Worm (Caenorhabditis elegans) whole organism, L1 larva: ENCODE results near the gene B0001.4.
A peak's percentile ranks its signal among the peaks of the same experiment; 100 is the strongest.

Experiments used
- C04F5.9 ChIP-seq: sonication (generic microtip); optimal IDR thresholded peaks from 2 replicates; lab custom pipeline; 2016; ENCODE audit warnings: missing genetic modification characterization, missing compliant biosample characterization
- C16A3.4 ChIP-seq: fragments of 150-350 bp; optimal IDR thresholded peaks from 2 replicates; lab custom pipeline; 2014; ENCODE audit warnings: missing biosample characterization, missing genetic modification characterization
- C34B4.2 ChIP-seq: sonication (generic microtip); optimal IDR thresholded peaks from 2 replicates; lab custom pipeline; 2017; ENCODE audit warnings: mild to moderate bottlenecking, missing genetic modification characterization, missing compliant biosample characterization
- F16B12.6 ChIP-seq: fragments of 150-350 bp; optimal IDR thresholded peaks from 2 replicates; lab custom pipeline; 2014; ENCODE audit warnings: missing biosample characterization, missing genetic modification characterization
- aha-1 ChIP-seq: fragments of 150-350 bp; optimal IDR thresholded peaks from 2 replicates; lab custom pipeline; 2014; ENCODE audit warnings: missing biosample characterization, missing genetic modification characterization
- aly-2 ChIP-seq: fragments of 150-350 bp; optimal IDR thresholded peaks from 2 replicates; lab custom pipeline; 2014; ENCODE audit warnings: missing biosample characterization, missing genetic modification characterization
- ama-1 ChIP-seq: fragments of 150-350 bp; optimal IDR thresholded peaks from 2 replicates; lab custom pipeline; 2014
- blmp-1 ChIP-seq: fragments of 150-350 bp; optimal IDR thresholded peaks from 2 replicates; lab custom pipeline; 2014; ENCODE audit warnings: missing biosample characterization, missing genetic modification characterization
- ceh-8 ChIP-seq: fragments of 200-800 bp; sonication (Bioruptor generic); optimal IDR thresholded peaks from 2 replicates; lab custom pipeline; 2018; ENCODE audit warnings: mild to moderate bottlenecking, missing genetic modification characterization, moderate library complexity, missing compliant biosample characterization
- dpl-1 ChIP-seq, 3 experiments: fragments of 150-350 bp in 2 of 3; sonication (generic microtip) in 1 of 3; optimal IDR thresholded peaks; 2 replicates each; lab custom pipeline; 2014 to 2017; ENCODE audit warnings: missing biosample characterization in 3 of 3, missing genetic modification characterization in 3 of 3, missing genetic modification reagents in 3 of 3
- dsc-1 ChIP-seq: sonication (generic microtip); optimal IDR thresholded peaks from 2 replicates; lab custom pipeline; 2016; ENCODE audit warnings: mild to moderate bottlenecking, missing genetic modification characterization, missing compliant biosample characterization
- efl-1 ChIP-seq, 4 experiments: fragments of 150-350 bp; optimal IDR thresholded peaks in 3 of 4; peaks in 1 of 4; 1 replicate in 1 of 4; 2 replicates in 3 of 4; lab custom pipeline; 2014; ENCODE audit warnings: missing biosample characterization in 2 of 4, missing genetic modification characterization in 2 of 4, missing genetic modification reagents in 2 of 4
- efl-3 ChIP-seq: fragments of 200-800 bp; sonication (Bioruptor generic); optimal IDR thresholded peaks from 2 replicates; lab custom pipeline; 2018; ENCODE audit warnings: mild to moderate bottlenecking, missing genetic modification characterization, missing compliant biosample characterization
- elt-3 ChIP-seq, 6 experiments: fragments of 150-350 bp in 1 of 6; sonication (generic microtip); optimal IDR thresholded peaks; 2 replicates each; lab custom pipeline; 2017 to 2018; ENCODE audit warnings: missing biosample characterization in 6 of 6, missing genetic modification characterization in 6 of 6, inconsistent platforms in 1 of 6
- ets-5 ChIP-seq: fragments of 200-800 bp; sonication (Bioruptor generic); IDR thresholded peaks from 2 replicates; pipeline ENCODE4 v1.3.6; 2022; ENCODE audit warnings: missing genetic modification characterization, missing compliant biosample characterization
- fkh-10 ChIP-seq: sonication (generic microtip); optimal IDR thresholded peaks from 2 replicates; lab custom pipeline; 2017; ENCODE audit warnings: missing biosample characterization, missing genetic modification reagents, missing genetic modification characterization
- fkh-4 ChIP-seq: sonication (generic microtip); optimal IDR thresholded peaks from 2 replicates; lab custom pipeline; 2016; ENCODE audit warnings: missing compliant biosample characterization, missing genetic modification characterization, borderline replicate concordance
- fkh-8 ChIP-seq: sonication (generic microtip); optimal IDR thresholded peaks from 2 replicates; lab custom pipeline; 2016; ENCODE audit warnings: mild to moderate bottlenecking, missing genetic modification characterization, missing compliant biosample characterization
- irx-1 ChIP-seq: sonication (generic microtip); optimal IDR thresholded peaks from 2 replicates; lab custom pipeline; 2016; ENCODE audit warnings: missing genetic modification characterization, missing compliant biosample characterization
- isw-1 ChIP-seq: fragments of 200-800 bp; sonication (Bioruptor generic); IDR thresholded peaks from 2 replicates; pipeline ENCODE4 v1.3.6; 2022; ENCODE audit warnings: missing genetic modification characterization, missing compliant biosample characterization
- jun-1 ChIP-seq: fragments of 150-350 bp; optimal IDR thresholded peaks from 2 replicates; lab custom pipeline; 2014; ENCODE audit warnings: missing biosample characterization, missing genetic modification reagents, missing genetic modification characterization
- lin-14 ChIP-seq: fragments of 200-800 bp; sonication (Bioruptor generic); optimal IDR thresholded peaks from 2 replicates; lab custom pipeline; 2018; ENCODE audit warnings: mild to moderate bottlenecking, missing genetic modification characterization, moderate library complexity, missing compliant biosample characterization
- lin-39 ChIP-seq: fragments of 150-350 bp; optimal IDR thresholded peaks from 2 replicates; lab custom pipeline; 2014; ENCODE audit warnings: missing biosample characterization, missing genetic modification reagents, missing genetic modification characterization
- lsy-2 ChIP-seq, 2 experiments: fragments of 150-350 bp; optimal IDR thresholded peaks; 2 replicates each; lab custom pipeline; 2014; ENCODE audit warnings: missing biosample characterization in 2 of 2, missing genetic modification characterization in 2 of 2
- mab-9 ChIP-seq: fragments of 200-800 bp; sonication (Bioruptor generic); IDR thresholded peaks from 2 replicates; pipeline ENCODE4 v1.3.6; 2022; ENCODE audit warnings: missing genetic modification reagents, missing genetic modification characterization, missing compliant biosample characterization
- mef-2 ChIP-seq: fragments of 150-350 bp; optimal IDR thresholded peaks from 2 replicates; lab custom pipeline; 2014; ENCODE audit warnings: missing biosample characterization, missing genetic modification characterization
- mep-1 ChIP-seq: fragments of 150-350 bp; optimal IDR thresholded peaks from 2 replicates; lab custom pipeline; 2014; ENCODE audit warnings: missing biosample characterization, missing genetic modification characterization
- nhr-20 ChIP-seq: sonication (generic microtip); optimal IDR thresholded peaks from 2 replicates; lab custom pipeline; 2016; ENCODE audit warnings: mild to moderate bottlenecking, missing genetic modification characterization, missing compliant biosample characterization
- nhr-85 ChIP-seq: sonication (generic microtip); peaks from one replicate; lab custom pipeline; 2016; ENCODE audit warnings: missing genetic modification characterization, inconsistent platforms, missing compliant biosample characterization
- pax-3 ChIP-seq: fragments of 200-800 bp; sonication (Bioruptor generic); optimal IDR thresholded peaks from 2 replicates; lab custom pipeline; 2018; ENCODE audit warnings: mild to moderate bottlenecking, missing genetic modification characterization, moderate library complexity, missing compliant biosample characterization
- pqm-1 ChIP-seq: sonication (generic microtip); optimal IDR thresholded peaks from 3 replicates; lab custom pipeline; 2017; ENCODE audit warnings: missing biosample characterization, missing genetic modification characterization
- rnt-1 ChIP-seq: sonication (generic microtip); optimal IDR thresholded peaks from 2 replicates; lab custom pipeline; 2016; ENCODE audit warnings: mild to moderate bottlenecking, missing genetic modification characterization, moderate library complexity, missing compliant biosample characterization
- skn-1 ChIP-seq: fragments of 150-350 bp; optimal IDR thresholded peaks from 2 replicates; lab custom pipeline; 2014; ENCODE audit warnings: missing biosample characterization, missing genetic modification characterization
- sox-4 ChIP-seq: sonication (generic microtip); optimal IDR thresholded peaks from 2 replicates; lab custom pipeline; 2016; ENCODE audit warnings: missing genetic modification characterization, missing compliant biosample characterization
- tlp-1 ChIP-seq: fragments of 150-350 bp; optimal IDR thresholded peaks from 2 replicates; lab custom pipeline; 2014; ENCODE audit warnings: missing biosample characterization, missing genetic modification characterization
- unc-62 ChIP-seq: fragments of 150-350 bp; optimal IDR thresholded peaks from 2 replicates; lab custom pipeline; 2014; ENCODE audit warnings: missing biosample characterization, missing genetic modification reagents, missing genetic modification characterization
- unc-86 ChIP-seq: sonication (generic microtip); optimal IDR thresholded peaks from 2 replicates; lab custom pipeline; 2016; ENCODE audit warnings: missing genetic modification characterization, missing compliant biosample characterization
- zag-1 ChIP-seq: fragments of 150-350 bp; optimal IDR thresholded peaks from 2 replicates; lab custom pipeline; 2014; ENCODE audit warnings: missing biosample characterization, missing genetic modification characterization

B0001.4 gene

ce11 chrIV:12154195-12154677, 16.2 kb upstream of the B0001.4 start, which contains the start of gene B0001.7:
Gene B0001.7, minus strand, starts transcription at chrIV:12154245.
- no peak for TF ChIP-seq skn-1 (tag; lab: Kevin White, UChicago)
- TF ChIP-seq dpl-1 (GFP tag; optimal IDR thresholded peaks at IDR 0.05; lab: Kevin White, UChicago): no peak
- no peak for TF ChIP-seq pax-3 (tag; lab: Kevin White, UChicago)

- TF ChIP-seq ets-5 (no peak), pqm-1 (tag; lab: Kevin White, UChicago) (no peak), efl-3 (no peak), lin-14 (no peak), nhr-20 (tag; lab: Kevin White, UChicago) (no peak), nhr-85 (no peak)
Measured at ce11 chrIV:12150877-12151276, 12.9 kb upstream of the B0001.4 start, which contains the start of gene B0001.2. Gene B0001.2, minus strand, starts transcription at chrIV:12150977.

ce11 chrIV:12149609-12150008, 11.6 kb upstream of the B0001.4 start:
- TF ChIP-seq nhr-85: no peak
- TF ChIP-seq lsy-2 (tag; optimal IDR thresholded peaks at IDR 0.05; lab: Kevin White, UChicago): no peak

ce11 chrIV:12145681-12146080, 7.7 kb upstream of the B0001.4 start, which contains the start of gene B0001.3:
Gene B0001.3, minus strand, starts transcription at chrIV:12145735.
- TF ChIP-seq lsy-2 (tag; optimal IDR thresholded peaks at IDR 0.05; lab: Kevin White, UChicago): no peak
- TF ChIP-seq blmp-1 (tag; lab: Kevin White, UChicago): peak; percentile 72
- no peak for TF ChIP-seq irx-1 (tag; lab: Kevin White, UChicago)
- no peak for TF ChIP-seq aly-2 (tag; lab: Kevin White, UChicago)
- TF ChIP-seq C16A3.4 (tag; lab: Kevin White, UChicago): no peak
- TF ChIP-seq lin-39: no peak
- TF ChIP-seq ama-1 (lab: Kevin White, UChicago): no peak

ce11 chrIV:12143231-12143630, 5.2 kb upstream of the B0001.4 start, which contains the start of gene B0001.5:
Gene B0001.5, minus strand, starts transcription at chrIV:12143331.
- TF ChIP-seq blmp-1 (tag; lab: Kevin White, UChicago): no peak
- no peak for TF ChIP-seq rnt-1 (tag; lab: Kevin White, UChicago)
- no peak for TF ChIP-seq sox-4 (tag; lab: Kevin White, UChicago)
- TF ChIP-seq ama-1 (lab: Kevin White, UChicago): no peak
- no peak for TF ChIP-seq dsc-1
- TF ChIP-seq lsy-2 (tag; optimal IDR thresholded peaks at IDR 0.05; lab: Kevin White, UChicago): no peak
- no peak for TF ChIP-seq C04F5.9 (tag; lab: Kevin White, UChicago)
- TF ChIP-seq lin-39: no peak

ce11 chrIV:12140959-12141358, 3.0 kb upstream of the B0001.4 start, which contains the start of gene B0001.8:
Gene B0001.8, minus strand, starts transcription at chrIV:12141059.
- no peak for TF ChIP-seq zag-1
- no peak for TF ChIP-seq dsc-1
- TF ChIP-seq fkh-4 (tag; lab: Kevin White, UChicago): no peak
- TF ChIP-seq fkh-10: no peak
- no peak for TF ChIP-seq ceh-8 (GFP tag; lab: Kevin White, UChicago)
- TF ChIP-seq aly-2 (tag; lab: Kevin White, UChicago): no peak
- TF ChIP-seq ets-5: no peak
- no peak for TF ChIP-seq efl-1 (optimal IDR thresholded peaks at IDR 0.05; lab: Kevin White, UChicago)
- TF ChIP-seq efl-1 (GFP tag; optimal IDR thresholded peaks at IDR 0.05 in 1 of 2; lab: Kevin White, UChicago): no peak
- no peak for TF ChIP-seq sox-4 (tag; lab: Kevin White, UChicago)
- TF ChIP-seq unc-62: no peak

ce11 chrIV:12134991-12135390, 3.0 kb downstream of the B0001.4 start:
- TF ChIP-seq mef-2 (tag; lab: Kevin White, UChicago) (no peak), unc-62 (no peak), nhr-85 (peak; percentile 44), lin-39 (no peak), mep-1 (tag; lab: Kevin White, UChicago) (no peak), elt-3 (tag; optimal IDR thresholded peaks at IDR 0.05; lab: Kevin White, UChicago) (no peak), C34B4.2 (tag; lab: Kevin White, UChicago) (no peak), ama-1 (lab: Kevin White, UChicago) (no peak), F16B12.6 (tag; lab: Kevin White, UChicago) (no peak), jun-1 (tag; lab: Kevin White, UChicago) (no peak), fkh-8 (tag; lab: Kevin White, UChicago) (no peak), mab-9 (GFP tag; lab: Robert Waterston, UW) (no peak), unc-86 (no peak), ceh-8 (GFP tag; lab: Kevin White, UChicago) (peak; percentile 78), isw-1 (GFP tag; lab: Robert Waterston, UW) (no peak), aha-1 (tag; lab: Kevin White, UChicago) (no peak), tlp-1 (tag; lab: Kevin White, UChicago) (no peak)
